Worm (Caenorhabditis elegans) whole organism, L1 larva: ENCODE measurements around the gene T16G12.4.

Experiments used
- C04F5.9 ChIP-seq: sonication (generic microtip); optimal IDR thresholded peaks from 2 replicates; lab custom pipeline; 2016; ENCODE audit warnings: missing genetic modification characterization, missing compliant biosample characterization
- C16A3.4 ChIP-seq: fragments of 150-350 bp; optimal IDR thresholded peaks from 2 replicates; lab custom pipeline; 2014; ENCODE audit warnings: missing biosample characterization, missing genetic modification characterization
- F16B12.6 ChIP-seq: fragments of 150-350 bp; optimal IDR thresholded peaks from 2 replicates; lab custom pipeline; 2014; ENCODE audit warnings: missing biosample characterization, missing genetic modification characterization
- alr-1 ChIP-seq: fragments of 200-800 bp; sonication (Bioruptor generic); optimal IDR thresholded peaks from 2 replicates; lab custom pipeline; 2018; ENCODE audit warnings: borderline replicate concordance, mild to moderate bottlenecking, missing genetic modification characterization, missing compliant biosample characterization
- ama-1 ChIP-seq: fragments of 150-350 bp; optimal IDR thresholded peaks from 2 replicates; lab custom pipeline; 2014
- ceh-63 ChIP-seq: fragments of 200-800 bp; sonication (Bioruptor generic); optimal IDR thresholded peaks from 2 replicates; lab custom pipeline; 2018; ENCODE audit warnings: mild to moderate bottlenecking, missing genetic modification characterization, missing compliant biosample characterization
- ceh-82 ChIP-seq, 3 experiments: fragments of 150-350 bp in 1 of 3; sonication (generic microtip) in 2 of 3; optimal IDR thresholded peaks; 2 replicates each; lab custom pipeline; 2014 to 2017; ENCODE audit warnings: missing biosample characterization in 3 of 3, missing genetic modification characterization in 3 of 3
- ceh-88 ChIP-seq: fragments of 200-800 bp; sonication (Bioruptor generic); IDR thresholded peaks from 2 replicates; pipeline ENCODE4 v1.3.6; 2022; ENCODE audit warnings: missing genetic modification characterization, missing compliant biosample characterization
- ces-1 ChIP-seq: fragments of 150-350 bp; optimal IDR thresholded peaks from 2 replicates; lab custom pipeline; 2014; ENCODE audit warnings: missing biosample characterization, missing genetic modification reagents, missing genetic modification characterization
- dpl-1 ChIP-seq, 3 experiments: fragments of 150-350 bp in 2 of 3; sonication (generic microtip) in 1 of 3; optimal IDR thresholded peaks; 2 replicates each; lab custom pipeline; 2014 to 2017; ENCODE audit warnings: missing biosample characterization in 3 of 3, missing genetic modification characterization in 3 of 3, missing genetic modification reagents in 3 of 3
- dsc-1 ChIP-seq: sonication (generic microtip); optimal IDR thresholded peaks from 2 replicates; lab custom pipeline; 2016; ENCODE audit warnings: mild to moderate bottlenecking, missing genetic modification characterization, missing compliant biosample characterization
- efl-1 ChIP-seq, 4 experiments: fragments of 150-350 bp; optimal IDR thresholded peaks in 3 of 4; peaks in 1 of 4; 1 replicate in 1 of 4; 2 replicates in 3 of 4; lab custom pipeline; 2014; ENCODE audit warnings: missing biosample characterization in 2 of 4, missing genetic modification characterization in 2 of 4, missing genetic modification reagents in 2 of 4
- efl-3 ChIP-seq: fragments of 200-800 bp; sonication (Bioruptor generic); optimal IDR thresholded peaks from 2 replicates; lab custom pipeline; 2018; ENCODE audit warnings: mild to moderate bottlenecking, missing genetic modification characterization, missing compliant biosample characterization
- fkh-8 ChIP-seq: sonication (generic microtip); optimal IDR thresholded peaks from 2 replicates; lab custom pipeline; 2016; ENCODE audit warnings: mild to moderate bottlenecking, missing genetic modification characterization, missing compliant biosample characterization
- fos-1 ChIP-seq: fragments of 150-350 bp; optimal IDR thresholded peaks from 2 replicates; lab custom pipeline; 2014; ENCODE audit warnings: missing biosample characterization, missing genetic modification characterization
- hlh-17 ChIP-seq: fragments of 200-800 bp; sonication (Bioruptor generic); optimal IDR thresholded peaks from 2 replicates; lab custom pipeline; 2018; ENCODE audit warnings: missing genetic modification characterization, mild to moderate bottlenecking, missing compliant biosample characterization, moderate library complexity, borderline replicate concordance
- hlh-4 ChIP-seq: sonication (generic microtip); optimal IDR thresholded peaks from 2 replicates; lab custom pipeline; 2016; ENCODE audit warnings: mild to moderate bottlenecking, missing genetic modification characterization, missing compliant biosample characterization
- isw-1 ChIP-seq: fragments of 200-800 bp; sonication (Bioruptor generic); IDR thresholded peaks from 2 replicates; pipeline ENCODE4 v1.3.6; 2022; ENCODE audit warnings: missing genetic modification characterization, missing compliant biosample characterization
- jun-1 ChIP-seq: fragments of 150-350 bp; optimal IDR thresholded peaks from 2 replicates; lab custom pipeline; 2014; ENCODE audit warnings: missing biosample characterization, missing genetic modification reagents, missing genetic modification characterization
- lin-14 ChIP-seq: fragments of 200-800 bp; sonication (Bioruptor generic); optimal IDR thresholded peaks from 2 replicates; lab custom pipeline; 2018; ENCODE audit warnings: mild to moderate bottlenecking, missing genetic modification characterization, moderate library complexity, missing compliant biosample characterization
- lin-15B ChIP-seq: fragments of 150-350 bp; sonication (generic microtip); optimal IDR thresholded peaks from 3 replicates; lab custom pipeline; 2014; ENCODE audit warnings: missing biosample characterization, missing genetic modification characterization
- lin-35 ChIP-seq, 2 experiments: fragments of 150-350 bp; optimal IDR thresholded peaks; 2 replicates each; lab custom pipeline; 2014; ENCODE audit warnings: missing biosample characterization in 2 of 2, missing genetic modification characterization in 2 of 2, missing genetic modification reagents in 2 of 2
- lir-3 ChIP-seq: sonication (generic microtip); optimal IDR thresholded peaks from 2 replicates; lab custom pipeline; 2016; ENCODE audit warnings: mild to moderate bottlenecking, missing genetic modification characterization, moderate library complexity, missing compliant biosample characterization; ENCODE audit not compliant: poor library complexity
- lsy-2 ChIP-seq, 2 experiments: fragments of 150-350 bp; optimal IDR thresholded peaks; 2 replicates each; lab custom pipeline; 2014; ENCODE audit warnings: missing biosample characterization in 2 of 2, missing genetic modification characterization in 2 of 2
- mdl-1 ChIP-seq, 2 experiments: fragments of 150-350 bp; optimal IDR thresholded peaks; 2 replicates each; lab custom pipeline; 2014 to 2017; ENCODE audit warnings: missing biosample characterization in 2 of 2, missing genetic modification characterization in 2 of 2, inconsistent platforms in 1 of 2
- mep-1 ChIP-seq: fragments of 150-350 bp; optimal IDR thresholded peaks from 2 replicates; lab custom pipeline; 2014; ENCODE audit warnings: missing biosample characterization, missing genetic modification characterization
- nhr-11 ChIP-seq: fragments of 150-350 bp; optimal IDR thresholded peaks from 2 replicates; lab custom pipeline; 2014; ENCODE audit warnings: missing biosample characterization, missing genetic modification characterization
- nhr-12 ChIP-seq: sonication (generic microtip); optimal IDR thresholded peaks from 2 replicates; lab custom pipeline; 2017; ENCODE audit warnings: missing biosample characterization, missing genetic modification characterization
- nhr-20 ChIP-seq: sonication (generic microtip); optimal IDR thresholded peaks from 2 replicates; lab custom pipeline; 2016; ENCODE audit warnings: mild to moderate bottlenecking, missing genetic modification characterization, missing compliant biosample characterization
- nhr-47 ChIP-seq: sonication (generic microtip); optimal IDR thresholded peaks from 2 replicates; lab custom pipeline; 2016; ENCODE audit warnings: mild to moderate bottlenecking, missing genetic modification characterization, moderate library complexity, missing compliant biosample characterization
- nhr-71 ChIP-seq: sonication (generic microtip); optimal IDR thresholded peaks from 2 replicates; lab custom pipeline; 2016; ENCODE audit warnings: mild to moderate bottlenecking, missing genetic modification characterization, moderate library complexity, missing compliant biosample characterization
- nhr-76 ChIP-seq: sonication (generic microtip); optimal IDR thresholded peaks from 2 replicates; lab custom pipeline; 2017; ENCODE audit warnings: missing biosample characterization, missing genetic modification characterization
- nhr-77 ChIP-seq: fragments of 150-350 bp; optimal IDR thresholded peaks from 2 replicates; lab custom pipeline; 2014; ENCODE audit warnings: missing biosample characterization, missing genetic modification characterization
- nhr-85 ChIP-seq: sonication (generic microtip); peaks from one replicate; lab custom pipeline; 2016; ENCODE audit warnings: missing genetic modification characterization, inconsistent platforms, missing compliant biosample characterization
- nhr-90 ChIP-seq: sonication (generic microtip); optimal IDR thresholded peaks from 2 replicates; lab custom pipeline; 2016; ENCODE audit warnings: mild to moderate bottlenecking, missing genetic modification characterization, missing compliant biosample characterization; ENCODE audit not compliant: poor library complexity
- pax-3 ChIP-seq: fragments of 200-800 bp; sonication (Bioruptor generic); optimal IDR thresholded peaks from 2 replicates; lab custom pipeline; 2018; ENCODE audit warnings: mild to moderate bottlenecking, missing genetic modification characterization, moderate library complexity, missing compliant biosample characterization
- rnt-1 ChIP-seq: sonication (generic microtip); optimal IDR thresholded peaks from 2 replicates; lab custom pipeline; 2016; ENCODE audit warnings: mild to moderate bottlenecking, missing genetic modification characterization, moderate library complexity, missing compliant biosample characterization
- skn-1 ChIP-seq: fragments of 150-350 bp; optimal IDR thresholded peaks from 2 replicates; lab custom pipeline; 2014; ENCODE audit warnings: missing biosample characterization, missing genetic modification characterization
- snpc-4 ChIP-seq: fragments of 150-350 bp; optimal IDR thresholded peaks from 2 replicates; lab custom pipeline; 2014; ENCODE audit warnings: missing biosample characterization, missing genetic modification characterization
- snu-23 ChIP-seq: sonication (generic microtip); optimal IDR thresholded peaks from 2 replicates; lab custom pipeline; 2016; ENCODE audit warnings: missing genetic modification characterization, missing compliant biosample characterization
- swsn-7 ChIP-seq: sonication (generic microtip); optimal IDR thresholded peaks from 2 replicates; lab custom pipeline; 2016; ENCODE audit warnings: missing genetic modification characterization, missing compliant biosample characterization
- tbx-2 ChIP-seq: sonication (generic microtip); optimal IDR thresholded peaks from 2 replicates; lab custom pipeline; 2016; ENCODE audit warnings: missing genetic modification characterization, missing compliant biosample characterization
- tlp-1 ChIP-seq: fragments of 150-350 bp; optimal IDR thresholded peaks from 2 replicates; lab custom pipeline; 2014; ENCODE audit warnings: missing biosample characterization, missing genetic modification characterization
- unc-98 ChIP-seq: fragments of 200-800 bp; sonication (Bioruptor generic); IDR thresholded peaks from 2 replicates; pipeline ENCODE4 v1.3.6; 2022; ENCODE audit warnings: missing genetic modification characterization, missing compliant biosample characterization
- xbp-1 ChIP-seq: sonication (generic microtip); optimal IDR thresholded peaks from 2 replicates; lab custom pipeline; 2016; ENCODE audit warnings: missing genetic modification characterization, missing compliant biosample characterization
- zag-1 ChIP-seq: fragments of 150-350 bp; optimal IDR thresholded peaks from 2 replicates; lab custom pipeline; 2014; ENCODE audit warnings: missing biosample characterization, missing genetic modification characterization

T16G12.4 gene

DNA sequence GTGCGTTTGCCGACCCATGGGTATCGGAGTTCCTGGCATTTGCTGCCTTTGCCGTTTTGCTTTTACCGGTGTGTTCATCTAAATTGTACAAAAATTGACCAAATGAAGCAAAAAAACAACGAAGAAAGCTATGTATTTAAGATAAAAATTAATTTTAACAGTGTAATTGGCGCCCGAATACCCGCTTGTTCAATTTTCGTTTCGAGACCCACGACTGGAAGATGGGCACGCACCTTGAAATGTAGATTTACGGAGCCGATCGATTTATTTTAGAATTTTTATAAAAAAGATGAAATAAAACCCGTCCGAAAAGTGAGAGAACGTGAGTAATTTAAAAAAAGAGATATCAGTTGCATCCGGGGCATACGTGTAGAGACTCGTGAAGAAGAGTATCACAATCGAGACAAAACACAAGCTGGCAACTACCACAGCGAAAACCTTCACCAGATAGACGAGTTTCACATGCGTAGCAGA, 30.9 kb downstream of the T16G12.4 start, which contains the start of gene hal-2:
Gene hal-2, minus strand, starts transcription at position 424 of the 474 bp plus-strand sequence.
- TF ChIP-seq nhr-76 (tag; lab: Kevin White, UChicago) = no peak
- no peak for TF ChIP-seq nhr-11 (tag; lab: Kevin White, UChicago)
- TF ChIP-seq lir-3 (tag; lab: Kevin White, UChicago) = no peak
- TF ChIP-seq nhr-85 (tag; lab: Kevin White, UChicago) = no peak

- TF ChIP-seq hlh-4 (tag; lab: Kevin White, UChicago) (no peak), nhr-77 (tag; lab: Kevin White, UChicago) (no peak), lin-14 (GFP tag; lab: Kevin White, UChicago) (no peak), ceh-82 (tag; optimal IDR thresholded peaks at IDR 0.05; lab: Kevin White, UChicago) (no peak), xbp-1 (tag; lab: Kevin White, UChicago) (no peak), nhr-85 (tag; lab: Kevin White, UChicago) (peak; percentile 4), nhr-71 (tag; lab: Kevin White, UChicago) (no peak)
Observed at ce11 chrIII:10090685-10091084, 33.1 kb downstream of the T16G12.4 start, which contains the start of gene gtf-2H2C. TSS of gene gtf-2H2C (minus strand) at chrIII:10090785.

DNA sequence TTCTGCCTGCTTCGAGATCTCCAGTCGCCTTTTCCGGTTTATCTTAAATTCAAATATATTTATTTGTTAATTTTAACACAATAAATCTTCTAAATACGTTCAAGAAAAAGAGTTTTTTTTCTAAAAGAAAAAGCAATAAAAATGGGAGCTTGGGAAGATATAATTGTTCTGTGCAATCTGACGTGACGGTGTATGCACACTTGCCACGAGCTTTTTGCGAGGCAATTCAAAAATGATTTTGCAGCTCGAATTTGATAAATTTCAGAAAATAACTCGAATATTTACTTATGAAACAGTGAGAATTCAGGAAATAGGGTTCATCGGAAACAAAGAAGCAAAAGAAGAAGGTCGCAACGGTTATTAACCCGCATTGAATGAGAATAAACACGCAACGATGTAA, 35.5 kb downstream of the T16G12.4 start:
- TF ChIP-seq dpl-1 (GFP tag; optimal IDR thresholded peaks at IDR 0.05; lab: Kevin White, UChicago) (peak; percentile 84 to 92 (median 88)), snpc-4 (tag; lab: Kevin White, UChicago) (no peak), hlh-17 (no peak), nhr-47 (tag; lab: Kevin White, UChicago) (peak; percentile 13), skn-1 (no peak), nhr-71 (tag; lab: Kevin White, UChicago) (peak; percentile 21), tbx-2 (tag; lab: Kevin White, UChicago) (peak; percentile 1), lin-15B (tag; lab: Kevin White, UChicago) (peak; percentile 0), snu-23 (GFP tag; lab: Kevin White, UChicago) (peak; percentile 21), efl-1 (optimal IDR thresholded peaks at IDR 0.05; lab: Kevin White, UChicago) (peak; percentile 45 to 93), efl-1 (GFP tag; optimal IDR thresholded peaks at IDR 0.05 in 1 of 2; lab: Kevin White, UChicago) (peak; percentile 90 to 99), F16B12.6 (tag; lab: Kevin White, UChicago) (peak; percentile 79), lin-35 (GFP tag; optimal IDR thresholded peaks at IDR 0.05; lab: Kevin White, UChicago) (peak; percentile 88 to 94), mdl-1 (tag; optimal IDR thresholded peaks at IDR 0.05; lab: Kevin White, UChicago) (peak in 1 of 2 experiments; percentile 30), alr-1 (tag; lab: Kevin White, UChicago) (no peak), rnt-1 (tag; lab: Kevin White, UChicago) (peak; percentile 51), dsc-1 (tag; lab: Kevin White, UChicago) (peak; percentile 22), lsy-2 (tag; optimal IDR thresholded peaks at IDR 0.05; lab: Kevin White, UChicago) (peak in 1 of 2 experiments; percentile 55)

DNA sequence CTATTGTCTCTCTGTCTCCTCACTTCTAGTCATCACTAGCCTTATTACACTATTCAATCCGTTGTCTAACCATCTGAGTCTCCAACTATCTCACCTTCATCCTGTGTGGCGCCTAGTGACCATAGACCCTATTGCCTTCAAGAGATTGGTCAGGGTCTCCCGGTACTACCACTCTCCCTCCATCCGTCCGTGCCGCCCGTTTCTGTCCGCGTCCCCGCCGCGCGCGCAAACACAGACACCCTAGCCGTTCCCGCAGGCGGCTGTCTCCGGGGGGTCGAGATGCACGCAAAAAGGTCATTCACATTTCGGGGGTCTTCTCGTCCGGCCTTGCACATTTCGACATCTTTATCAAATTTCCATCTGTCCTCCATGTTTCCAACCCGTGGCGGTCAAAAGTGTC, 36.9 kb downstream of the T16G12.4 start:
- TF ChIP-seq nhr-90 (peak; percentile 37), tlp-1 (tag; lab: Kevin White, UChicago) (no peak), dsc-1 (tag; lab: Kevin White, UChicago) (peak; percentile 32), ama-1 (lab: Kevin White, UChicago) (no peak), jun-1 (no peak), dpl-1 (GFP tag; optimal IDR thresholded peaks at IDR 0.05; lab: Kevin White, UChicago) (peak in 1 of 3 experiments; percentile 11), efl-3 (GFP tag; lab: Kevin White, UChicago) (no peak), isw-1 (no peak), swsn-7 (peak; percentile 21), C04F5.9 (no peak), ces-1 (GFP tag; lab: Kevin White, UChicago) (no peak), xbp-1 (tag; lab: Kevin White, UChicago) (no peak), pax-3 (tag; lab: Kevin White, UChicago) (no peak), ceh-82 (tag; optimal IDR thresholded peaks at IDR 0.05; lab: Kevin White, UChicago) (no peak), mep-1 (peak; percentile 22), unc-98 (GFP tag; lab: Robert Waterston, UW) (no peak), C16A3.4 (tag; lab: Kevin White, UChicago) (no peak), snpc-4 (tag; lab: Kevin White, UChicago) (no peak), ceh-63 (GFP tag; lab: Kevin White, UChicago) (no peak), fos-1 (tag; lab: Kevin White, UChicago) (no peak), nhr-20 (peak; percentile 23), nhr-12 (tag; lab: Kevin White, UChicago) (no peak), ceh-88 (GFP tag; lab: Robert Waterston, UW) (no peak), zag-1 (tag; lab: Kevin White, UChicago) (no peak), lsy-2 (tag; optimal IDR thresholded peaks at IDR 0.05; lab: Kevin White, UChicago) (no peak), fkh-8 (tag; lab: Kevin White, UChicago) (no peak)
